Worm (Caenorhabditis elegans) whole organism, young adult: ENCODE measurements around the gene Y39A1A.31.
A peak's percentile ranks its signal among the peaks of the same experiment; 100 is the strongest.

Source experiments
- C17E4.6 ChIP-seq: fragments of 200-800 bp; sonication (Bioruptor generic); IDR thresholded peaks from 2 replicates; pipeline ENCODE4 v1.3.6; 2022; ENCODE audit warnings: missing genetic modification reagents, missing genetic modification characterization, missing compliant biosample characterization
- D2030.7 ChIP-seq: fragments of 200-800 bp; sonication (Bioruptor generic); IDR thresholded peaks from 2 replicates; pipeline ENCODE4 v1.3.6; 2022; ENCODE audit warnings: missing genetic modification reagents, missing genetic modification characterization, missing compliant biosample characterization
- F10E7.11 ChIP-seq: sonication (generic microtip); optimal IDR thresholded peaks from 2 replicates; lab custom pipeline; 2017; ENCODE audit warnings: mild to moderate bottlenecking, missing genetic modification characterization, moderate library complexity, missing compliant biosample characterization
- F23B12.7 ChIP-seq: sonication (generic microtip); optimal IDR thresholded peaks from 2 replicates; lab custom pipeline; 2017; ENCODE audit warnings: missing genetic modification characterization, mild to moderate bottlenecking, missing compliant biosample characterization, antibody characterized with exemption, moderate library complexity; ENCODE audit not compliant: insufficient read depth
- F33H1.4 ChIP-seq: fragments of 200-800 bp; sonication (Bioruptor generic); IDR thresholded peaks from 2 replicates; pipeline ENCODE4 v1.3.6; 2022; ENCODE audit warnings: missing genetic modification reagents, missing genetic modification characterization, missing compliant biosample characterization
- F39B2.1 ChIP-seq: fragments of 200-800 bp; sonication (Bioruptor generic); IDR thresholded peaks from 2 replicates; pipeline ENCODE4 v1.3.6; 2022; ENCODE audit warnings: missing genetic modification reagents, missing genetic modification characterization, missing compliant biosample characterization
- F49E8.2 ChIP-seq: sonication (generic microtip); optimal IDR thresholded peaks from 3 replicates; lab custom pipeline; 2017; ENCODE audit warnings: missing genetic modification characterization, mild to moderate bottlenecking, missing compliant biosample characterization, antibody characterized with exemption, moderate library complexity; ENCODE audit not compliant: insufficient read depth
- K11D2.4 ChIP-seq: fragments of 200-800 bp; sonication (Bioruptor generic); IDR thresholded peaks from 2 replicates; pipeline ENCODE4 v1.3.6; 2022; ENCODE audit warnings: missing genetic modification reagents, missing genetic modification characterization, missing compliant biosample characterization
- K12H6.12 ChIP-seq: fragments of 200-800 bp; sonication (Bioruptor generic); optimal IDR thresholded peaks from 2 replicates; lab custom pipeline; 2018; ENCODE audit warnings: mild to moderate bottlenecking, missing genetic modification characterization, missing compliant biosample characterization
- Y53F4B.3 ChIP-seq: fragments of 200-800 bp; sonication (Bioruptor generic); IDR thresholded peaks from 2 replicates; pipeline ENCODE4 v1.3.6; 2022; ENCODE audit warnings: missing genetic modification reagents, missing genetic modification characterization, missing compliant biosample characterization
- Y56A3A.18 ChIP-seq: fragments of 200-800 bp; sonication (Bioruptor generic); IDR thresholded peaks from 2 replicates; pipeline ENCODE4 v1.3.6; 2022; ENCODE audit warnings: missing genetic modification reagents, missing genetic modification characterization, missing compliant biosample characterization
- ZK185.1 ChIP-seq: sonication (generic microtip); optimal IDR thresholded peaks from 2 replicates; lab custom pipeline; 2016; ENCODE audit warnings: mild to moderate bottlenecking, missing genetic modification characterization, missing compliant biosample characterization; ENCODE audit not compliant: poor library complexity, severe bottlenecking
- aptf-2 ChIP-seq: fragments of 200-800 bp; sonication (Bioruptor generic); conservative IDR thresholded peaks from 2 replicates; pipeline ENCODE4 v1.3.6; 2022; ENCODE audit warnings: missing genetic modification reagents, missing genetic modification characterization, missing compliant biosample characterization
- aptf-3 ChIP-seq: fragments of 200-800 bp; sonication (Bioruptor generic); IDR thresholded peaks from 2 replicates; pipeline ENCODE4 v1.3.6; 2022; ENCODE audit warnings: missing genetic modification characterization, missing compliant biosample characterization
- attf-3 ChIP-seq: fragments of 200-800 bp; sonication (Bioruptor generic); conservative IDR thresholded peaks from 2 replicates; pipeline ENCODE4 v1.3.6; 2022; ENCODE audit warnings: missing genetic modification reagents, missing genetic modification characterization, missing compliant biosample characterization
- attf-6 ChIP-seq: fragments of 200-800 bp; sonication (Bioruptor generic); IDR thresholded peaks from 2 replicates; pipeline ENCODE4 v1.3.6; 2022; ENCODE audit warnings: missing genetic modification reagents, missing genetic modification characterization, missing compliant biosample characterization
- ceh-100 ChIP-seq: fragments of 200-800 bp; sonication (Bioruptor generic); IDR thresholded peaks from 2 replicates; pipeline ENCODE4 v1.3.6; 2022; ENCODE audit warnings: missing genetic modification reagents, missing genetic modification characterization, missing compliant biosample characterization
- dpl-1 ChIP-seq: fragments of 150-350 bp; optimal IDR thresholded peaks from 2 replicates; lab custom pipeline; 2014; ENCODE audit warnings: missing biosample characterization, missing genetic modification reagents, missing genetic modification characterization
- egl-44 ChIP-seq: fragments of 200-800 bp; sonication (Bioruptor generic); IDR thresholded peaks from 2 replicates; pipeline ENCODE4 v1.3.6; 2022; ENCODE audit warnings: missing genetic modification reagents, missing genetic modification characterization, missing compliant biosample characterization
- ekl-4 ChIP-seq: fragments of 200-800 bp; sonication (Bioruptor generic); IDR thresholded peaks from 2 replicates; pipeline ENCODE4 v1.3.6; 2022; ENCODE audit warnings: missing genetic modification reagents, missing genetic modification characterization, missing compliant biosample characterization
- ets-4 ChIP-seq: fragments of 200-800 bp; sonication (Bioruptor generic); optimal IDR thresholded peaks from 2 replicates; lab custom pipeline; 2018; ENCODE audit warnings: mild to moderate bottlenecking, missing genetic modification characterization, missing compliant biosample characterization
- fkh-3 ChIP-seq: sonication (generic microtip); optimal IDR thresholded peaks from 2 replicates; lab custom pipeline; 2016; ENCODE audit warnings: mild to moderate bottlenecking, missing genetic modification characterization, missing compliant biosample characterization
- him-1 ChIP-seq: sonication (generic microtip); optimal IDR thresholded peaks from 2 replicates; lab custom pipeline; 2016; ENCODE audit warnings: missing genotype, missing genetic modification reagents, missing genetic modification characterization, missing compliant biosample characterization
- hsf-1 ChIP-seq: fragments of 200-800 bp; sonication (Bioruptor generic); IDR thresholded peaks from 2 replicates; pipeline ENCODE4 v1.3.6; 2022; ENCODE audit warnings: missing genetic modification reagents, missing genetic modification characterization, missing compliant biosample characterization
- let-526 ChIP-seq: fragments of 200-800 bp; sonication (Bioruptor generic); IDR thresholded peaks from 2 replicates; pipeline ENCODE4 v1.3.6; 2022; ENCODE audit warnings: missing genetic modification reagents, missing genetic modification characterization, missing compliant biosample characterization
- lin-26 ChIP-seq: fragments of 200-800 bp; sonication (Bioruptor generic); IDR thresholded peaks from 2 replicates; pipeline ENCODE4 v1.3.6; 2022; ENCODE audit warnings: missing genetic modification reagents, missing genetic modification characterization, missing compliant biosample characterization
- lin-40 ChIP-seq: sonication (generic microtip); optimal IDR thresholded peaks from 2 replicates; lab custom pipeline; 2016; ENCODE audit warnings: missing genetic modification characterization, mild to moderate bottlenecking, missing compliant biosample characterization, missing genotype, missing genetic modification reagents
- lin-54 ChIP-seq: fragments of 200-800 bp; sonication (Bioruptor generic); optimal IDR thresholded peaks from 2 replicates; lab custom pipeline; 2018; ENCODE audit warnings: mild to moderate bottlenecking, missing genetic modification characterization, missing compliant biosample characterization
- lir-1 ChIP-seq: fragments of 200-800 bp; sonication (Bioruptor generic); conservative IDR thresholded peaks from 2 replicates; pipeline ENCODE4 v1.3.6; 2022; ENCODE audit warnings: missing genetic modification reagents, missing genetic modification characterization, missing compliant biosample characterization
- lsy-27 ChIP-seq: sonication (generic microtip); optimal IDR thresholded peaks from 2 replicates; lab custom pipeline; 2017; ENCODE audit warnings: missing genetic modification characterization, mild to moderate bottlenecking, missing compliant biosample characterization, antibody characterized with exemption, missing genotype, borderline replicate concordance; ENCODE audit not compliant: insufficient read depth
- mcd-1 ChIP-seq: fragments of 200-800 bp; sonication (Bioruptor generic); IDR thresholded peaks from 2 replicates; pipeline ENCODE4 v1.3.6; 2022; ENCODE audit warnings: missing genetic modification reagents, missing genetic modification characterization, missing compliant biosample characterization
- mxl-1 ChIP-seq: sonication (generic microtip); optimal IDR thresholded peaks from 2 replicates; lab custom pipeline; 2016; ENCODE audit warnings: missing genetic modification characterization, missing compliant biosample characterization
- nfyb-1 ChIP-seq: fragments of 200-800 bp; sonication (Bioruptor generic); IDR thresholded peaks from 2 replicates; pipeline ENCODE4 v1.3.6; 2022; ENCODE audit warnings: missing genetic modification reagents, missing genetic modification characterization, missing compliant biosample characterization
- nhr-120 ChIP-seq: fragments of 200-800 bp; sonication (Bioruptor generic); IDR thresholded peaks from 2 replicates; pipeline ENCODE4 v1.3.6; 2022; ENCODE audit warnings: missing genetic modification characterization, missing compliant biosample characterization
- nhr-80 ChIP-seq: sonication (generic microtip); optimal IDR thresholded peaks from 2 replicates; lab custom pipeline; 2016; ENCODE audit warnings: missing genetic modification characterization, missing compliant biosample characterization
- pha-4 ChIP-seq: fragments of 150-350 bp; sonication (generic microtip); optimal IDR thresholded peaks from 2 replicates; lab custom pipeline; 2014; ENCODE audit warnings: missing biosample characterization, missing genetic modification reagents, missing genetic modification characterization
- rcor-1 ChIP-seq: fragments of 200-800 bp; sonication (Bioruptor generic); IDR thresholded peaks from 2 replicates; pipeline ENCODE4 v1.3.6; 2022; ENCODE audit warnings: missing genetic modification reagents, missing genetic modification characterization, missing compliant biosample characterization
- rec-8 ChIP-seq, 2 experiments: sonication (generic microtip); optimal IDR thresholded peaks; 2 replicates each; lab custom pipeline; 2016; ENCODE audit warnings: mild to moderate bottlenecking in 2 of 2, missing genetic modification characterization in 2 of 2, missing genetic modification reagents in 2 of 2, missing genotype in 2 of 2, missing biosample characterization in 1 of 2, missing compliant biosample characterization in 1 of 2, moderate library complexity in 1 of 2
- repo-1 ChIP-seq: sonication (generic microtip); optimal IDR thresholded peaks from 2 replicates; lab custom pipeline; 2017; ENCODE audit warnings: mild to moderate bottlenecking, missing genetic modification characterization, missing compliant biosample characterization
- sea-2 ChIP-seq: fragments of 200-800 bp; sonication (Bioruptor generic); IDR thresholded peaks from 2 replicates; pipeline ENCODE4 v1.3.6; 2022; ENCODE audit warnings: missing genetic modification characterization, missing compliant biosample characterization
- snpc-1.1 ChIP-seq: sonication (generic microtip); optimal IDR thresholded peaks from 2 replicates; lab custom pipeline; 2017; ENCODE audit warnings: missing genetic modification characterization, mild to moderate bottlenecking, missing compliant biosample characterization, antibody characterized with exemption, moderate library complexity, missing genotype, missing genetic modification reagents; ENCODE audit not compliant: insufficient read depth
- snpc-3.4 ChIP-seq: sonication (generic microtip); optimal IDR thresholded peaks from 2 replicates; lab custom pipeline; 2017; ENCODE audit warnings: missing genetic modification characterization, mild to moderate bottlenecking, missing compliant biosample characterization, antibody characterized with exemption, moderate library complexity, missing genotype, missing genetic modification reagents
- sptf-2 ChIP-seq: fragments of 200-800 bp; sonication (Bioruptor generic); optimal IDR thresholded peaks from 2 replicates; lab custom pipeline; 2018; ENCODE audit warnings: mild to moderate bottlenecking, missing genetic modification characterization, missing compliant biosample characterization
- tlf-1 ChIP-seq: fragments of 200-800 bp; sonication (Bioruptor generic); optimal IDR thresholded peaks from 2 replicates; lab custom pipeline; 2018; ENCODE audit warnings: mild to moderate bottlenecking, missing genetic modification characterization, missing compliant biosample characterization
- unc-62 ChIP-seq: fragments of 150-350 bp; optimal IDR thresholded peaks from 2 replicates; lab custom pipeline; 2014; ENCODE audit warnings: missing biosample characterization, missing genetic modification reagents, missing genetic modification characterization
- xnd-1 ChIP-seq: sonication (generic microtip); optimal IDR thresholded peaks from 2 replicates; lab custom pipeline; 2016; ENCODE audit warnings: missing genotype, missing genetic modification reagents, missing genetic modification characterization, missing compliant biosample characterization
- zim-3 ChIP-seq: sonication (generic microtip); optimal IDR thresholded peaks from 2 replicates; lab custom pipeline; 2017; ENCODE audit warnings: mild to moderate bottlenecking, missing genetic modification characterization, moderate library complexity, missing compliant biosample characterization
- ztf-3 ChIP-seq: fragments of 200-800 bp; sonication (Bioruptor generic); optimal IDR thresholded peaks from 2 replicates; lab custom pipeline; 2018; ENCODE audit warnings: mild to moderate bottlenecking, missing genetic modification characterization, missing compliant biosample characterization

The Y39A1A.31 gene

DNA sequence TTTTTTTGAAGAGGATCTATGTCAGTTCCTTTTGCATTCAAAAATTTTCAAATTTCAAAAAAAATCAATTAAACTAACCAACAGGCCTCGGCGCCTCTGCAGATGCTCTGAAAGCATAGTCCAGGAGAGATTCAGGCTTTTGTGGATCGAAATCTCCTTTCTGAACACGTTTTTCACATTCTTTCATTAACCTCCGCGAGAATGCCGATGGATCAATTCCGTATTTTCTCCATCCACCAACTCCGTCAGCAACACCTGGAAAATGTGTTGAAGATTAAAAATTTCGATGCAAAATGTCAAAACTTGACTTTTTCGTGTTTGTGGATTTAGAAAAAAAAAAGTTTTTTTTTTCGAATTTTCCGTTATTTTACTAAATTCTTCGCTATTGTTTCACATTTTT, 25.6 kb upstream of the Y39A1A.31 start (continued):
- TF ChIP-seq tlf-1 (no peak), lir-1 (GFP tag; lab: Robert Waterston, UW) (no peak), D2030.7 (GFP tag; lab: Robert Waterston, UW) (no peak), nhr-120 (GFP tag; lab: Robert Waterston, UW) (no peak), mcd-1 (GFP tag; lab: Robert Waterston, UW) (no peak), ets-4 (no peak), attf-3 (GFP tag; lab: Robert Waterston, UW) (no peak), sea-2 (GFP tag; lab: Robert Waterston, UW) (0 out of 2 replicates have a peak, but pooled peaks have one; percentile 36), F39B2.1 (GFP tag; lab: Robert Waterston, UW) (no peak), zim-3 (tag; lab: Kevin White, UChicago) (peak; percentile 12), F49E8.2 (no peak), lin-54 (GFP tag; lab: Kevin White, UChicago) (no peak), unc-62 (GFP tag; lab: Kevin White, UChicago) (no peak), hsf-1 (GFP tag; lab: Robert Waterston, UW) (no peak), C17E4.6 (GFP tag; lab: Robert Waterston, UW) (no peak), xnd-1 (tag; lab: Kevin White, UChicago) (no peak), K12H6.12 (no peak), nhr-80 (no peak), F23B12.7 (no peak), rec-8 (tag; optimal IDR thresholded peaks at IDR 0.05; lab: Kevin White, UChicago) (no peak), Y56A3A.18 (no peak), snpc-1.1 (no peak), snpc-3.4 (no peak), pha-4 (tag; lab: Kevin White, UChicago) (no peak), attf-6 (GFP tag; lab: Robert Waterston, UW) (no peak), nfyb-1 (0 out of 2 replicates have a peak, but pooled peaks have one; percentile 21), mxl-1 (no peak), aptf-3 (GFP tag; lab: Robert Waterston, UW) (no peak), ztf-3 (GFP tag; lab: Kevin White, UChicago) (no peak), fkh-3 (tag; lab: Kevin White, UChicago) (no peak), aptf-2 (GFP tag; lab: Robert Waterston, UW) (no peak), sptf-2 (no peak), repo-1 (tag; lab: Kevin White, UChicago) (peak; percentile 6), K11D2.4 (GFP tag; lab: Robert Waterston, UW) (0 out of 2 replicates have a peak, but pooled peaks have one; percentile 24), ekl-4 (GFP tag; lab: Robert Waterston, UW) (0 out of 2 replicates have a peak, but pooled peaks have one; percentile 51), lin-26 (no peak), egl-44 (GFP tag; lab: Robert Waterston, UW) (no peak), F10E7.11 (tag; lab: Kevin White, UChicago) (no peak), Y53F4B.3 (GFP tag; lab: Robert Waterston, UW) (no peak), lsy-27 (tag; lab: Kevin White, UChicago) (no peak), lin-40 (tag; lab: Kevin White, UChicago) (no peak), let-526 (GFP tag; lab: Robert Waterston, UW) (0 out of 2 replicates have a peak, but pooled peaks have one; percentile 15), F33H1.4 (no peak), rcor-1 (GFP tag; lab: Robert Waterston, UW) (no peak), dpl-1 (GFP tag; lab: Kevin White, UChicago) (no peak), ceh-100 (GFP tag; lab: Robert Waterston, UW) (no peak), ZK185.1 (tag; lab: Kevin White, UChicago) (no peak), him-1 (tag; lab: Kevin White, UChicago) (no peak)
